Fruit fly (Drosophila melanogaster) whole organism, prepupa: ENCODE measurements around the gene Brd.
A peak's percentile ranks its signal among the peaks of the same experiment; 100 is the strongest.

Experiments used
- Blimp-1 ChIP-seq: fragments of 200-800 bp; sonication (Bioruptor generic); optimal IDR thresholded peaks from 3 replicates; lab custom pipeline; 2017; ENCODE audit warnings: missing biosample characterization, missing genetic modification characterization, mild to moderate bottlenecking, moderate library complexity, missing genetic modification reagents
- CG10669 ChIP-seq: fragments of 200-800 bp; sonication (Bioruptor generic); optimal IDR thresholded peaks from 3 replicates; lab custom pipeline; 2018; ENCODE audit warnings: missing biosample characterization, mild to moderate bottlenecking, missing genetic modification characterization, moderate library complexity
- CG11294 ChIP-seq: fragments of 200-800 bp; sonication (Bioruptor generic); IDR thresholded peaks from 2 replicates; pipeline ENCODE4 v1.3.6; 2022; ENCODE audit warnings: missing biosample characterization, missing genetic modification characterization
- CG11762 ChIP-seq: fragments of 200-800 bp; sonication (Bioruptor generic); optimal IDR thresholded peaks from 3 replicates; lab custom pipeline; 2016; ENCODE audit warnings: missing biosample characterization, missing genetic modification characterization; ENCODE audit not compliant: insufficient read depth
- CG11902 ChIP-seq: fragments of 200-800 bp; sonication (Bioruptor generic); optimal IDR thresholded peaks from 3 replicates; lab custom pipeline; 2016; ENCODE audit warnings: missing biosample characterization, missing genetic modification characterization
- CG15336 ChIP-seq: fragments of 200-800 bp; sonication (Bioruptor generic); IDR thresholded peaks from 2 replicates; pipeline ENCODE4 v1.3.6; 2022; ENCODE audit warnings: missing biosample characterization, missing genetic modification characterization
- CG16779 ChIP-seq: fragments of 200-800 bp; sonication (Bioruptor generic); optimal IDR thresholded peaks from 3 replicates; lab custom pipeline; 2017; ENCODE audit warnings: missing biosample characterization, mild to moderate bottlenecking, missing genetic modification characterization
- CG3032 ChIP-seq: fragments of 200-800 bp; optimal IDR thresholded peaks from 2 replicates; lab custom pipeline; 2019; ENCODE audit warnings: missing biosample characterization, mild to moderate bottlenecking, missing genetic modification characterization, moderate library complexity
- CG31627 ChIP-seq: fragments of 200-800 bp; sonication (Bioruptor generic); optimal IDR thresholded peaks from 3 replicates; lab custom pipeline; 2016; ENCODE audit warnings: missing biosample characterization, missing genetic modification characterization
- CG34406 ChIP-seq: fragments of 200-800 bp; sonication (Bioruptor generic); optimal IDR thresholded peaks from 3 replicates; lab custom pipeline; 2016; ENCODE audit warnings: missing biosample characterization, missing genetic modification characterization
- CG3919 ChIP-seq: fragments of 200-800 bp; sonication (Bioruptor generic); optimal IDR thresholded peaks from 3 replicates; lab custom pipeline; 2016; ENCODE audit warnings: missing biosample characterization, missing genetic modification characterization
- CG4318 ChIP-seq: fragments of 200-800 bp; sonication (Bioruptor generic); optimal IDR thresholded peaks from 3 replicates; lab custom pipeline; 2017; ENCODE audit warnings: missing biosample characterization, mild to moderate bottlenecking, missing genetic modification characterization
- CG6792 ChIP-seq: fragments of 200-800 bp; sonication (Bioruptor generic); optimal IDR thresholded peaks from 3 replicates; lab custom pipeline; 2016; ENCODE audit warnings: missing biosample characterization, missing genetic modification characterization
- CG6808 ChIP-seq: fragments of 200-800 bp; sonication (Bioruptor generic); optimal IDR thresholded peaks from 3 replicates; lab custom pipeline; 2017; ENCODE audit warnings: missing biosample characterization, missing genetic modification characterization, mild to moderate bottlenecking, moderate library complexity, missing genetic modification reagents
- CG6854 ChIP-seq: fragments of 200-800 bp; sonication (Bioruptor generic); optimal IDR thresholded peaks from 2 replicates; lab custom pipeline; 2017; ENCODE audit warnings: missing biosample characterization, mild to moderate bottlenecking, missing genetic modification characterization
- CG8119 ChIP-seq: fragments of 200-800 bp; sonication (Bioruptor generic); IDR thresholded peaks from 3 replicates; pipeline ENCODE4 v1.3.6; 2022; ENCODE audit warnings: missing biosample characterization, missing genetic modification characterization
- CG8319 ChIP-seq: fragments of 200-800 bp; sonication (Bioruptor generic); optimal IDR thresholded peaks from 3 replicates; lab custom pipeline; 2016; ENCODE audit warnings: missing biosample characterization, missing genetic modification characterization
- CG8632 ChIP-seq: fragments of 200-800 bp; sonication (Bioruptor generic); optimal IDR thresholded peaks from 3 replicates; lab custom pipeline; 2016; ENCODE audit warnings: missing biosample characterization, missing genetic modification characterization
- CG9139 ChIP-seq: fragments of 200-800 bp; sonication (Bioruptor generic); optimal IDR thresholded peaks from 3 replicates; lab custom pipeline; 2017; ENCODE audit warnings: missing biosample characterization, mild to moderate bottlenecking, missing genetic modification characterization
- Eip75B ChIP-seq: fragments of 200-800 bp; sonication (Bioruptor generic); optimal IDR thresholded peaks from 3 replicates; lab custom pipeline; 2016; ENCODE audit warnings: missing biosample characterization, missing genetic modification characterization
- Eip78C ChIP-seq: fragments of 200-800 bp; sonication (Bioruptor generic); peaks from one replicate; lab custom pipeline; 2016; ENCODE audit warnings: missing biosample characterization, missing genetic modification characterization
- Ets21C ChIP-seq: fragments of 200-800 bp; sonication (Bioruptor generic); optimal IDR thresholded peaks from 3 replicates; lab custom pipeline; 2016; ENCODE audit warnings: missing biosample characterization, missing genetic modification characterization
- Hr4 ChIP-seq: fragments of 200-800 bp; sonication (Bioruptor generic); optimal IDR thresholded peaks from 3 replicates; lab custom pipeline; 2016; ENCODE audit warnings: missing biosample characterization, missing genetic modification characterization
- Lpt ChIP-seq: fragments of 200-800 bp; sonication (Bioruptor generic); optimal IDR thresholded peaks from 3 replicates; lab custom pipeline; 2016; ENCODE audit warnings: missing biosample characterization, missing genetic modification characterization
- Met ChIP-seq: fragments of 200-800 bp; sonication (Bioruptor generic); optimal IDR thresholded peaks from 3 replicates; lab custom pipeline; 2016; ENCODE audit warnings: missing biosample characterization, missing genetic modification characterization
- Smox ChIP-seq: fragments of 200-800 bp; sonication (Bioruptor generic); optimal IDR thresholded peaks from 3 replicates; lab custom pipeline; 2016; ENCODE audit warnings: missing biosample characterization, missing genetic modification characterization
- Sox102F ChIP-seq: fragments of 200-800 bp; sonication (Bioruptor generic); optimal IDR thresholded peaks from 2 replicates; lab custom pipeline; 2016; ENCODE audit warnings: missing biosample characterization, mild to moderate bottlenecking, missing genetic modification characterization
- Sox14 ChIP-seq: fragments of 200-800 bp; sonication (Bioruptor generic); optimal IDR thresholded peaks from 3 replicates; lab custom pipeline; 2016; ENCODE audit warnings: missing biosample characterization, missing genetic modification characterization
- Sox15 ChIP-seq: fragments of 200-800 bp; sonication (Bioruptor generic); optimal IDR thresholded peaks from 3 replicates; lab custom pipeline; 2016; ENCODE audit warnings: missing biosample characterization, missing genetic modification characterization
- achi ChIP-seq: fragments of 200-800 bp; sonication (Bioruptor generic); optimal IDR thresholded peaks from 3 replicates; lab custom pipeline; 2016; ENCODE audit warnings: missing biosample characterization, missing genetic modification characterization
- dac ChIP-seq: fragments of 200-800 bp; sonication (Bioruptor generic); optimal IDR thresholded peaks from 2 replicates; lab custom pipeline; 2017; ENCODE audit warnings: missing biosample characterization, mild to moderate bottlenecking, missing genetic modification characterization
- esn ChIP-seq: fragments of 200-800 bp; sonication (Bioruptor generic); optimal IDR thresholded peaks from 2 replicates; lab custom pipeline; 2016; ENCODE audit warnings: missing biosample characterization, mild to moderate bottlenecking, missing genetic modification characterization, moderate library complexity
- fd59A ChIP-seq: fragments of 200-800 bp; sonication (Bioruptor generic); optimal IDR thresholded peaks from 2 replicates; lab custom pipeline; 2017; ENCODE audit warnings: missing biosample characterization, mild to moderate bottlenecking, missing genetic modification characterization, missing genetic modification reagents
- fd85E ChIP-seq: fragments of 200-800 bp; sonication (Bioruptor generic); optimal IDR thresholded peaks from 3 replicates; lab custom pipeline; 2016; ENCODE audit warnings: missing biosample characterization, missing genetic modification characterization
- fkh ChIP-seq: fragments of 200-800 bp; sonication (Bioruptor generic); optimal IDR thresholded peaks from 3 replicates; lab custom pipeline; 2017; ENCODE audit warnings: missing biosample characterization, mild to moderate bottlenecking, missing genetic modification characterization, moderate library complexity
- net ChIP-seq: fragments of 200-800 bp; sonication (Bioruptor generic); optimal IDR thresholded peaks from 3 replicates; lab custom pipeline; 2016; ENCODE audit warnings: missing biosample characterization, missing genetic modification characterization
- pdm3 ChIP-seq: fragments of 200-800 bp; sonication (Bioruptor generic); optimal IDR thresholded peaks from 3 replicates; lab custom pipeline; 2016; ENCODE audit warnings: missing biosample characterization, missing genetic modification characterization
- salr ChIP-seq, 2 experiments: fragments of 200-800 bp; sonication (Bioruptor generic); optimal IDR thresholded peaks; 3 replicates each; lab custom pipeline; 2016 to 2018; ENCODE audit warnings: missing biosample characterization in 2 of 2, missing genetic modification characterization in 2 of 2, mild to moderate bottlenecking in 1 of 2
- ss ChIP-seq, 2 experiments: fragments of 200-800 bp; sonication (Bioruptor generic); optimal IDR thresholded peaks; 2 replicates in 1 of 2; 3 replicates in 1 of 2; lab custom pipeline; 2017 to 2018; ENCODE audit warnings: mild to moderate bottlenecking in 2 of 2, missing biosample characterization in 2 of 2, missing genetic modification characterization in 2 of 2, moderate library complexity in 1 of 2
- svp ChIP-seq: fragments of 200-800 bp; sonication (Bioruptor generic); peaks from one replicate; lab custom pipeline; 2016; ENCODE audit warnings: missing biosample characterization, missing genetic modification characterization
- topi ChIP-seq: fragments of 200-800 bp; sonication (Bioruptor generic); optimal IDR thresholded peaks from 3 replicates; lab custom pipeline; 2016; ENCODE audit warnings: missing biosample characterization, missing genetic modification characterization
- vri ChIP-seq: fragments of 200-800 bp; sonication (Bioruptor generic); optimal IDR thresholded peaks from 3 replicates; lab custom pipeline; 2016; ENCODE audit warnings: missing biosample characterization, mild to moderate bottlenecking, missing genetic modification characterization

Gene Brd

DNA sequence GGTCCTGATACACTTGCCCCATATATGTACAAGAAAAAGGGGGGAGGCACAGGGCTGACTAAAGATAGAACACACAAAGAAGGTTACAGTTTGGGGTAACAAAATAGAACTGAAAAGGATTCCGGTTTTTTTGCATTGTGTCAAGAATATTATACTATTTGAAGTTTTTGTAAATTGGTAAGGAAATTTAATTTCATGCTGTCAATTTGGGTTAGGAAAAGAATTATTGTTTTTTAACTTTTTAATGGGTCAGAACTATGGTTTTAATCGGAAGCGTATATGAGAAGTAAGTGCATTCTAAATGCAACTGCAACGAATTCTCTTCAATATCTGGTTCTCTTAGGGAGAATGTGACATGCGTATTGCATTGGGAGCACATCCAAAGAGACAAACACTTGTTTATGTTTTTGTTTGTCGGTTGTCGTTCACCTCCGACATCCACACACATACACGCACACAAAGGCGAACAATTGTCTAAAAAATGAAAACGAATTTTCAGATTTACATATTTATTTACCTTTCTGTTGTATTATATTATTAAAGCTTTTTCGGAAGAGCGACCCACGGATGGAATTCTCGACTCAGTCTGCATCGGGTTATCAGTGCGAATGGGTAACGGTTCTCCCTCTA is 12.2 kb downstream of the Brd start, which contains the start of gene mnd (continued):
- TF ChIP-seq esn (GFP tag; lab: Kevin White, UChicago) (peak; percentile 52), CG8632 (GFP tag; lab: Kevin White, UChicago) (peak; percentile 63), CG31627 (no peak), CG9139 (GFP tag; lab: Kevin White, UChicago) (no peak), Smox (GFP tag; lab: Kevin White, UChicago) (no peak), vri (GFP tag; lab: Kevin White, UChicago) (no peak), Ets21C (GFP tag; lab: Kevin White, UChicago) (no peak), CG6808 (GFP tag; lab: Kevin White, UChicago) (peak; percentile 57), CG10669 (GFP tag; lab: Kevin White, UChicago) (peak; percentile 65), CG6792 (GFP tag; lab: Kevin White, UChicago) (peak; percentile 43), CG3032 (tag; lab: Kevin White, UChicago) (peak; percentile 63), Met (GFP tag; lab: Kevin White, UChicago) (peak; percentile 42), net (GFP tag; lab: Kevin White, UChicago) (peak; percentile 81), dac (GFP tag; lab: Kevin White, UChicago) (no peak), CG15336 (GFP tag; lab: Robert Waterston, UW) (peak; percentile 95), Sox15 (no peak), CG11902 (GFP tag; lab: Kevin White, UChicago) (peak; percentile 15), CG16779 (tag; lab: Kevin White, UChicago) (peak; percentile 54), CG11762 (peak; percentile 65), pdm3 (GFP tag; lab: Kevin White, UChicago) (peak; percentile 78), Blimp-1 (GFP tag; lab: Kevin White, UChicago) (no peak), topi (GFP tag; lab: Kevin White, UChicago) (peak; percentile 51), Eip75B (GFP tag; lab: Kevin White, UChicago) (peak; percentile 68), salr (GFP tag; optimal IDR thresholded peaks at IDR 0.05; lab: Kevin White, UChicago) (peak; percentile 10 to 84), fd85E (GFP tag; lab: Kevin White, UChicago) (no peak), Sox102F (peak; percentile 39)

DNA sequence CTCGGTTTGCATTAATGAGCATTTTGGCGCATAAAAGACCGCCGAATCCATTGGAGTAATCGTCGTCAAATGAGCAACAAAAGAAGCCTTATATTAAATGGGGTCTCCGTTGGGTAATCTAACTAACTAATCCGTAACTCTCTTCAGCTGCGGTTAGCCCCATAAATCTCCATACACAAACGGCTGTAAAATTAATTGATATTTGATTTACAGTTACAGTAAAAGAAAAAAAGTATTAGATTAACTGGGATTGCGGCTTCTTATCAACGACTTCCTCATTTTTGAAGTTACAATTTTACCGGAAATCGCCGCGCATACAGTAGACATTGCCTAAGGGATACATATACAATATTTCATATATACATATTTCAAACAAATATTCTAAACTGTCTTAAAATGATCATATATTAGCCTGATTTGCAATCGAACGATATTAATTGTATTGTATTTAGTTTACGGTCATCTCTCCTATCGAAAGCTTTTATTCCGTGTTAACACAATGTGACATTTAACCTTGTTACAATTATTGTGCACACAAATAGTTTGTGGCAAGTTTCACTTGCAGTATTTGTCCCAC is 14.0 kb downstream of the Brd start:
- TF ChIP-seq CG8632 (GFP tag; lab: Kevin White, UChicago) (no peak), svp (GFP tag; lab: Kevin White, UChicago) (peak; percentile 38), Eip78C (GFP tag; lab: Kevin White, UChicago) (peak; percentile 44), topi (GFP tag; lab: Kevin White, UChicago) (no peak), CG3919 (GFP tag; lab: Kevin White, UChicago) (no peak), salr (GFP tag; optimal IDR thresholded peaks at IDR 0.05; lab: Kevin White, UChicago) (no peak), Hr4 (GFP tag; lab: Kevin White, UChicago) (peak; percentile 26), CG4318 (GFP tag; lab: Kevin White, UChicago) (no peak), Met (GFP tag; lab: Kevin White, UChicago) (peak; percentile 1)

DNA sequence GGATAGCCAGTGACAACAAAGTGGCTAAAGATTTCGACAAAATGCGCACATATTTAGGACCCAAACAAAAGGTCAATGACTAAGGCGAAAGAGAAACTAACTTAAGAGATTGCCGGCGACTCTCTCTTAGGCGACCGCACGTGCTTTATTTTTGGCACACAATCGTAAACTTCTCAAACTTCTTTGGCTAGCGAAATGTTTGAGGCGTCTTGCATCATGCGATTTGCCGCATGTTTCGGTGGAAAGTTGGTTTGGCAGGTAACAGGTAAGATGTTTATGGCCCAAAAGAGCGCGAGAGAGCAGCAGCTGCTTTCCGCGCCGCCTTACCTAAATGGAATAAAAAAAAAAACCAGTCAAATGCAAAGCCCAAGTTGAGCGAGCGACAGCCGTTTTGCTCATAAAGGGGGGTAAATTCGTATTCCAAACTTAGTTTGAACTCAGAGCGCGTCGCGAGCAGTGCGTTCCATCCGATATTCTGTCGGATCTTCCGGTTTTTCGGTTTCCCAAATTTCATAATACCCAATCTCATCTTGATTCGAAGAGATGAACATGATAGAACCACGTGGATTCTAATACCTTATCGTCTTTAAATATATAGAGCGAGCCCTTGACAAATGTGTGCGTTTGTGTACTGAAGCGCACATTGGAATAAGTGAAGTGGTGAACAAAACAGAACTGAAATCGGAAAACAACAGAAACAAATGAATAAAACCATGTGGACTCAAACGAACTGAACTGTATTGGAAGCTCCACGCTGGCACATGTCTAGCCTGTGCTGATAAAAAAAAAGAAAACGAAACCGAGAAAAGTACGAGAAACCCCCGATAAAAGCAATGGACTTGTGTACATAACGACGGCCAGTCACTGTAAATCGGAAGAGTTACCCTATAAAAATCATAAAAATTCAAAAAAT is 14.8 kb downstream of the Brd start:
- TF ChIP-seq CG6792 (GFP tag; lab: Kevin White, UChicago), result no peak
- peak; percentile 10 for TF ChIP-seq Eip78C (GFP tag; lab: Kevin White, UChicago)
- TF ChIP-seq fkh (GFP tag; lab: Kevin White, UChicago), result peak; percentile 42
- TF ChIP-seq topi (GFP tag; lab: Kevin White, UChicago), result no peak
- TF ChIP-seq CG8119, result 0 out of 3 replicates have a peak, but pooled peaks have one; percentile 12
- TF ChIP-seq vri (GFP tag; lab: Kevin White, UChicago), result peak; percentile 48
- peak; percentile 30 for TF ChIP-seq CG6854 (GFP tag; lab: Kevin White, UChicago)
- peak; percentile 15 for TF ChIP-seq Met (GFP tag; lab: Kevin White, UChicago)
- no peak for TF ChIP-seq CG11294 (GFP tag; lab: Robert Waterston, UW)
- TF ChIP-seq CG9139 (GFP tag; lab: Kevin White, UChicago), result no peak
- TF ChIP-seq Blimp-1 (GFP tag; lab: Kevin White, UChicago), result no peak
- TF ChIP-seq achi (GFP tag; lab: Kevin White, UChicago), result no peak
- no peak for TF ChIP-seq Hr4 (GFP tag; lab: Kevin White, UChicago)
- no peak for TF ChIP-seq CG10669 (GFP tag; lab: Kevin White, UChicago)
- peak; percentile 32 for TF ChIP-seq svp (GFP tag; lab: Kevin White, UChicago)
- no peak for TF ChIP-seq pdm3 (GFP tag; lab: Kevin White, UChicago)
- TF ChIP-seq CG34406 (GFP tag; lab: Kevin White, UChicago), result no peak
- no peak for TF ChIP-seq CG8319 (GFP tag; lab: Kevin White, UChicago)
- TF ChIP-seq Sox14 (GFP tag; lab: Kevin White, UChicago), result no peak
- no peak for TF ChIP-seq fd59A
- no peak for TF ChIP-seq Ets21C (GFP tag; lab: Kevin White, UChicago)
- no peak for TF ChIP-seq ss (GFP tag; optimal IDR thresholded peaks at IDR 0.05; lab: Kevin White, UChicago)
- no peak for TF ChIP-seq Lpt (GFP tag; lab: Kevin White, UChicago)
